Fruit fly (Drosophila melanogaster): ENCODE data around the gene CG13310.

The CG13310 gene

dm6 chr3L:8765969-8766538 is 34.3 kb downstream of the CG13310 start (continued):
- peak; percentile 98 for TF ChIP-seq Ptx1 (GFP tag; IDR thresholded peaks at IDR 0.05)
- TF ChIP-seq Sox102F (GFP tag; optimal IDR thresholded peaks at IDR 0.05) = peak; percentile 98
- 0 out of 2 replicates have a peak, but pooled peaks have one; percentile 42 for TF ChIP-seq CkIIα-i1 (GFP tag; IDR thresholded peaks at IDR 0.05)
- peak; percentile 98 for TF ChIP-seq seq (GFP tag; IDR thresholded peaks at IDR 0.05)
- peak; percentile 94 for TF ChIP-seq CG10654 (GFP tag; optimal IDR thresholded peaks at IDR 0.05)
- peak; percentile 96 for TF ChIP-seq CG4854 (GFP tag; optimal IDR thresholded peaks at IDR 0.05)
- TF ChIP-seq fu2 (GFP tag; optimal IDR thresholded peaks at IDR 0.05) = peak; percentile 97
- peak; percentile 98 for TF ChIP-seq CG12391 (tag; optimal IDR thresholded peaks at IDR 0.05)
- peak; percentile 97 for TF ChIP-seq Jarid2 (GFP tag; optimal IDR thresholded peaks at IDR 0.05)
- no peak; the same call in 1 of the 2 replicates for TF ChIP-seq tna (GFP tag; IDR thresholded peaks at IDR 0.05; ENCODE audit: partially characterized antibody)
- peak; percentile 99 for TF ChIP-seq CG30431 (GFP tag; optimal IDR thresholded peaks at IDR 0.05)
- TF ChIP-seq Lpt (GFP tag; optimal IDR thresholded peaks at IDR 0.05) = no peak
- TF ChIP-seq CG11456 (GFP tag; IDR thresholded peaks at IDR 0.05) = peak; percentile 98
- TF ChIP-seq CG13894 (tag; optimal IDR thresholded peaks at IDR 0.05) = peak; percentile 85
- TF ChIP-seq CG2889 (GFP tag; IDR thresholded peaks at IDR 0.05) = peak; percentile 95
- peak; percentile 83 for TF ChIP-seq sr (GFP tag; IDR thresholded peaks at IDR 0.05)
- peak; percentile 96 for TF ChIP-seq Dek (tag; optimal IDR thresholded peaks at IDR 0.05)
- peak; percentile 93 for TF ChIP-seq gt (GFP tag; IDR thresholded peaks at IDR 0.05)
- peak; percentile 97 for TF ChIP-seq lbe (GFP tag; optimal IDR thresholded peaks at IDR 0.05)
- peak; percentile 92 for TF ChIP-seq CG1647 (GFP tag; optimal IDR thresholded peaks at IDR 0.05)
- TF ChIP-seq CG14710 (tag; optimal IDR thresholded peaks at IDR 0.05) = peak; percentile 97
- TF ChIP-seq Rfx (GFP tag; IDR thresholded peaks at IDR 0.05) = peak; percentile 98
- TF ChIP-seq Hmx (GFP tag; optimal IDR thresholded peaks at IDR 0.05) = peak; percentile 86
- peak; percentile 98 for TF ChIP-seq row (GFP tag; IDR thresholded peaks at IDR 0.05)
- peak; percentile 96 for TF ChIP-seq ttk (GFP tag; IDR thresholded peaks at IDR 0.05)
- peak; percentile 99 for TF ChIP-seq CG13775 (GFP tag; optimal IDR thresholded peaks at IDR 0.05)
- TF ChIP-seq CG6254 (GFP tag; optimal IDR thresholded peaks at IDR 0.05) = peak; percentile 91
- peak; percentile 73 for TF ChIP-seq Ets97D (GFP tag; optimal IDR thresholded peaks at IDR 0.05)
- peak; percentile 90 for TF ChIP-seq CG30020 (tag; optimal IDR thresholded peaks at IDR 0.05)
- peak; percentile 94 for TF ChIP-seq ems (GFP tag; optimal IDR thresholded peaks at IDR 0.05)
- TF ChIP-seq CHES-1-like (GFP tag; optimal IDR thresholded peaks at IDR 0.05) = peak; percentile 97
- peak; percentile 97 for TF ChIP-seq vvl (GFP tag; IDR thresholded peaks at IDR 0.05)
- TF ChIP-seq h (optimal IDR thresholded peaks at IDR 0.05) = no peak
- TF ChIP-seq crc (GFP tag; optimal IDR thresholded peaks at IDR 0.05) = peak; percentile 76
- TF ChIP-seq gcm2 (GFP tag; optimal IDR thresholded peaks at IDR 0.05) = peak; percentile 98
- TF ChIP-seq CG13624 (GFP tag; optimal IDR thresholded peaks at IDR 0.05) = peak; percentile 80
- peak; percentile 97 for TF ChIP-seq ase (GFP tag; IDR thresholded peaks at IDR 0.05)
- no peak for TF ChIP-seq cad (GFP tag; optimal IDR thresholded peaks at IDR 0.05)
- peak; percentile 97 for TF ChIP-seq gcm (GFP tag; optimal IDR thresholded peaks at IDR 0.05)
- peak; percentile 68 for TF ChIP-seq crol (GFP tag; IDR thresholded peaks at IDR 0.05)
- peak; percentile 98 for TF ChIP-seq bcd (GFP tag; optimal IDR thresholded peaks at IDR 0.05)
- TF ChIP-seq exex (tag; optimal IDR thresholded peaks at IDR 0.05) = peak; percentile 60
- peak; percentile 98 for TF ChIP-seq CG11723 (GFP tag; optimal IDR thresholded peaks at IDR 0.05)
- peak; percentile 95 for TF ChIP-seq Taf1 (GFP tag; IDR thresholded peaks at IDR 0.05)
- TF ChIP-seq CG31224 (GFP tag; IDR thresholded peaks at IDR 0.05) = peak; percentile 94
- peak; percentile 59; the same call in 1 of the 3 replicates for TF ChIP-seq hb (GFP tag; IDR thresholded peaks at IDR 0.05; ENCODE audit: partially characterized antibody)
- peak; percentile 64 for TF ChIP-seq CG8281 (tag; optimal IDR thresholded peaks at IDR 0.05)
- peak; percentile 98 for TF ChIP-seq CG12219 (GFP tag; optimal IDR thresholded peaks at IDR 0.05)
- peak; percentile 83 for TF ChIP-seq Poxn (GFP tag; IDR thresholded peaks at IDR 0.05)
- peak; percentile 95 for TF ChIP-seq Rx (GFP tag; IDR thresholded peaks at IDR 0.05)
- TF ChIP-seq ap (GFP tag; IDR thresholded peaks at IDR 0.05) = peak; percentile 95
- peak; percentile 96 for TF ChIP-seq stc (GFP tag; IDR thresholded peaks at IDR 0.05)

Data from whole organism, embryonic.